Worm (Caenorhabditis elegans) whole organism, L4 larva: ENCODE measurements around the gene ceh-16.

ENCODE experiments used
- F37D6.2 ChIP-seq: sonication (generic microtip); optimal IDR thresholded peaks from 2 replicates; lab custom pipeline; 2016; ENCODE audit warnings: mild to moderate bottlenecking, missing genetic modification characterization, missing compliant biosample characterization
- T20F7.1 ChIP-seq: fragments of 200-800 bp; sonication (Bioruptor generic); optimal IDR thresholded peaks from 2 replicates; lab custom pipeline; 2018; ENCODE audit warnings: mild to moderate bottlenecking, missing genetic modification characterization, missing compliant biosample characterization
- T26A8.4 ChIP-seq: fragments of 200-800 bp; sonication (Bioruptor generic); IDR thresholded peaks from 2 replicates; pipeline ENCODE4 v1.3.6; 2022; ENCODE audit warnings: missing genetic modification characterization, missing compliant biosample characterization
- Y105C5A.15 ChIP-seq: fragments of 200-800 bp; sonication (Bioruptor generic); IDR thresholded peaks from 2 replicates; pipeline ENCODE4 v1.3.6; 2022; ENCODE audit warnings: missing genetic modification characterization, missing compliant biosample characterization
- Y48G9A.11 ChIP-seq: fragments of 200-800 bp; sonication (Bioruptor generic); IDR thresholded peaks from 2 replicates; pipeline ENCODE4 v1.3.6; 2022; ENCODE audit warnings: missing genetic modification reagents, missing genetic modification characterization, missing compliant biosample characterization
- Y5F2A.4 ChIP-seq: fragments of 200-800 bp; sonication (Bioruptor generic); optimal IDR thresholded peaks from 2 replicates; lab custom pipeline; 2018; ENCODE audit warnings: mild to moderate bottlenecking, missing genetic modification characterization, missing compliant biosample characterization
- Y75B8A.6 ChIP-seq: fragments of 200-800 bp; sonication (Bioruptor generic); IDR thresholded peaks from 2 replicates; pipeline ENCODE4 v1.3.6; 2022; ENCODE audit warnings: missing genetic modification reagents, missing genetic modification characterization, missing compliant biosample characterization
- aha-1 ChIP-seq: fragments of 150-350 bp; peaks from one replicate; lab custom pipeline; 2014; ENCODE audit warnings: missing biosample characterization, missing genetic modification characterization
- aly-2 ChIP-seq: sonication (generic microtip); optimal IDR thresholded peaks from 2 replicates; lab custom pipeline; 2018; ENCODE audit warnings: missing biosample characterization, missing genetic modification characterization
- arid-1 ChIP-seq: fragments of 200-800 bp; sonication (Bioruptor generic); conservative IDR thresholded peaks from 2 replicates; pipeline ENCODE4 v1.3.6; 2022; ENCODE audit warnings: missing genetic modification reagents, missing genetic modification characterization, missing compliant biosample characterization
- attf-4 ChIP-seq: sonication (generic microtip); optimal IDR thresholded peaks from 3 replicates; lab custom pipeline; 2017; ENCODE audit warnings: missing biosample characterization, missing genetic modification characterization
- ceh-28 ChIP-seq: fragments of 150-350 bp; optimal IDR thresholded peaks from 2 replicates; lab custom pipeline; 2014; ENCODE audit warnings: missing biosample characterization, missing genetic modification reagents, missing genetic modification characterization
- ceh-44 ChIP-seq: fragments of 200-800 bp; sonication (Bioruptor generic); IDR thresholded peaks from 2 replicates; pipeline ENCODE4 v1.3.6; 2022; ENCODE audit warnings: missing genetic modification reagents, missing genetic modification characterization, missing compliant biosample characterization
- ceh-82 ChIP-seq: sonication (generic microtip); optimal IDR thresholded peaks from 2 replicates; lab custom pipeline; 2017; ENCODE audit warnings: missing biosample characterization, missing genetic modification characterization
- daf-12 ChIP-seq: fragments of 150-350 bp; optimal IDR thresholded peaks from 2 replicates; lab custom pipeline; 2014; ENCODE audit warnings: missing biosample characterization, missing genetic modification reagents, missing genetic modification characterization
- daf-16 ChIP-seq, 3 experiments: sonication (generic microtip); optimal IDR thresholded peaks; 2 replicates each; lab custom pipeline; 2016 to 2017; ENCODE audit warnings: missing genetic modification characterization in 3 of 3, missing genetic modification reagents in 3 of 3, mild to moderate bottlenecking in 2 of 3, missing compliant biosample characterization in 2 of 3, missing biosample characterization in 1 of 3, moderate library complexity in 1 of 3
- daf-8 ChIP-seq: fragments of 200-800 bp; sonication (Bioruptor generic); IDR thresholded peaks from 2 replicates; pipeline ENCODE4 v1.3.6; 2022; ENCODE audit warnings: missing genetic modification characterization, missing compliant biosample characterization
- dmd-6 ChIP-seq: fragments of 200-800 bp; sonication (Bioruptor generic); IDR thresholded peaks from 2 replicates; pipeline ENCODE4 v1.3.6; 2022; ENCODE audit warnings: missing genetic modification reagents, missing genetic modification characterization, missing compliant biosample characterization
- duxl-1 ChIP-seq: sonication (generic microtip); optimal IDR thresholded peaks from 2 replicates; lab custom pipeline; 2016; ENCODE audit warnings: mild to moderate bottlenecking, missing genetic modification characterization, moderate library complexity, missing compliant biosample characterization; ENCODE audit not compliant: poor library complexity
- dve-1 ChIP-seq: sonication (generic microtip); optimal IDR thresholded peaks from 2 replicates; lab custom pipeline; 2017; ENCODE audit warnings: antibody characterized with exemption, mild to moderate bottlenecking, missing genetic modification characterization, missing compliant biosample characterization; ENCODE audit not compliant: insufficient read depth
- egl-27 ChIP-seq: sonication (generic microtip); optimal IDR thresholded peaks from 3 replicates; lab custom pipeline; 2017; ENCODE audit warnings: missing biosample characterization, missing genetic modification reagents, missing genetic modification characterization
- fkh-10 ChIP-seq: fragments of 150-350 bp; optimal IDR thresholded peaks from 2 replicates; lab custom pipeline; 2014; ENCODE audit warnings: missing biosample characterization, missing genetic modification reagents, missing genetic modification characterization
- fos-1 ChIP-seq: fragments of 150-350 bp; optimal IDR thresholded peaks from 2 replicates; lab custom pipeline; 2014; ENCODE audit warnings: missing biosample characterization, missing genetic modification characterization
- gei-8 ChIP-seq: fragments of 200-800 bp; sonication (Bioruptor generic); optimal IDR thresholded peaks from 2 replicates; lab custom pipeline; 2018; ENCODE audit warnings: mild to moderate bottlenecking, missing genetic modification characterization, missing compliant biosample characterization
- hlh-30 ChIP-seq: sonication (generic microtip); optimal IDR thresholded peaks from 2 replicates; lab custom pipeline; 2017; ENCODE audit warnings: antibody characterized with exemption, mild to moderate bottlenecking, missing genetic modification characterization, missing compliant biosample characterization; ENCODE audit not compliant: insufficient read depth
- lim-7 ChIP-seq: fragments of 200-800 bp; sonication (Bioruptor generic); IDR thresholded peaks from 2 replicates; pipeline ENCODE4 v1.3.6; 2022; ENCODE audit warnings: missing genetic modification characterization, missing compliant biosample characterization
- lin-15B ChIP-seq: fragments of 150-350 bp; sonication (generic microtip); optimal IDR thresholded peaks from 3 replicates; lab custom pipeline; 2014; ENCODE audit warnings: missing biosample characterization, missing genetic modification characterization
- lin-29 ChIP-seq: fragments of 200-800 bp; sonication (Bioruptor generic); IDR thresholded peaks from 2 replicates; pipeline ENCODE4 v1.3.6; 2022; ENCODE audit warnings: missing genetic modification reagents, missing genetic modification characterization, missing compliant biosample characterization
- lin-38 ChIP-seq: fragments of 200-800 bp; sonication (Bioruptor generic); IDR thresholded peaks from 2 replicates; pipeline ENCODE4 v1.3.6; 2022; ENCODE audit warnings: missing genetic modification reagents, missing genetic modification characterization, missing compliant biosample characterization
- lir-3 ChIP-seq: sonication (generic microtip); optimal IDR thresholded peaks from 2 replicates; lab custom pipeline; 2016; ENCODE audit warnings: mild to moderate bottlenecking, missing genetic modification characterization, missing compliant biosample characterization
- madf-9 ChIP-seq: fragments of 200-800 bp; sonication (Bioruptor generic); conservative IDR thresholded peaks from 2 replicates; pipeline ENCODE4 v1.3.6; 2022; ENCODE audit warnings: missing genetic modification reagents, missing genetic modification characterization, missing compliant biosample characterization
- mdt-29 ChIP-seq: fragments of 200-800 bp; sonication (Bioruptor generic); IDR thresholded peaks from 2 replicates; pipeline ENCODE4 v1.3.6; 2022; ENCODE audit warnings: missing genetic modification reagents, missing genetic modification characterization, missing compliant biosample characterization
- nhr-102 ChIP-seq: sonication (generic microtip); optimal IDR thresholded peaks from 2 replicates; lab custom pipeline; 2016; ENCODE audit warnings: mild to moderate bottlenecking, missing genetic modification characterization, moderate library complexity, missing compliant biosample characterization
- nhr-11 ChIP-seq: fragments of 150-350 bp; optimal IDR thresholded peaks from 2 replicates; lab custom pipeline; 2014; ENCODE audit warnings: missing biosample characterization, missing genetic modification characterization
- nhr-48 ChIP-seq: sonication (generic microtip); optimal IDR thresholded peaks from 2 replicates; lab custom pipeline; 2016; ENCODE audit warnings: mild to moderate bottlenecking, missing genetic modification characterization, missing compliant biosample characterization
- nhr-77 ChIP-seq: fragments of 150-350 bp; optimal IDR thresholded peaks from 2 replicates; lab custom pipeline; 2014; ENCODE audit warnings: missing biosample characterization, missing genetic modification characterization
- pha-4 ChIP-seq, 2 experiments: fragments of 150-350 bp in 1 of 2; fragments of 200-800 bp in 1 of 2; sonication (Bioruptor generic) in 1 of 2; IDR thresholded peaks in 1 of 2; optimal IDR thresholded peaks in 1 of 2; 2 replicates each; pipeline versions ENCODE4 v1.3.6 to Lab custom; 2014 to 2022; ENCODE audit warnings: missing genetic modification characterization in 2 of 2, missing genetic modification reagents in 2 of 2, missing biosample characterization in 1 of 2, missing compliant biosample characterization in 1 of 2
- php-3 ChIP-seq: fragments of 200-800 bp; sonication (Bioruptor generic); IDR thresholded peaks from 2 replicates; pipeline ENCODE4 v1.3.6; 2022; ENCODE audit warnings: missing genetic modification reagents, missing genetic modification characterization, missing compliant biosample characterization
- saeg-2 ChIP-seq: fragments of 200-800 bp; sonication (Bioruptor generic); IDR thresholded peaks from 2 replicates; pipeline ENCODE4 v1.3.6; 2022; ENCODE audit warnings: missing genetic modification reagents, missing genetic modification characterization, missing compliant biosample characterization
- set-16 ChIP-seq: fragments of 200-800 bp; sonication (Bioruptor generic); IDR thresholded peaks from 2 replicates; pipeline ENCODE4 v1.3.6; 2022; ENCODE audit warnings: missing genetic modification reagents, missing genetic modification characterization, missing compliant biosample characterization
- skn-1 ChIP-seq: fragments of 150-350 bp; optimal IDR thresholded peaks from 2 replicates; lab custom pipeline; 2014; ENCODE audit warnings: missing biosample characterization, missing genetic modification characterization
- snpc-4 ChIP-seq: fragments of 150-350 bp; optimal IDR thresholded peaks from 2 replicates; lab custom pipeline; 2014; ENCODE audit warnings: missing biosample characterization, missing genetic modification characterization
- unc-130 ChIP-seq: sonication (generic microtip); optimal IDR thresholded peaks from 2 replicates; lab custom pipeline; 2016; ENCODE audit warnings: missing genetic modification reagents, missing genetic modification characterization, missing compliant biosample characterization
- vab-7 ChIP-seq: fragments of 200-800 bp; sonication (Bioruptor generic); IDR thresholded peaks from 2 replicates; pipeline ENCODE4 v1.3.6; 2022; ENCODE audit warnings: missing genetic modification reagents, missing genetic modification characterization, missing compliant biosample characterization
- zfp-2 ChIP-seq: sonication (generic microtip); optimal IDR thresholded peaks from 2 replicates; lab custom pipeline; 2016; ENCODE audit warnings: mild to moderate bottlenecking, missing genetic modification characterization, missing compliant biosample characterization
- zfp-3 ChIP-seq: fragments of 200-800 bp; sonication (Bioruptor generic); conservative IDR thresholded peaks from 2 replicates; pipeline ENCODE4 v1.3.6; 2022; ENCODE audit warnings: missing genetic modification reagents, missing genetic modification characterization, missing compliant biosample characterization
- zip-2 ChIP-seq: fragments of 150-350 bp; optimal IDR thresholded peaks from 2 replicates; lab custom pipeline; 2014; ENCODE audit warnings: missing biosample characterization, missing genetic modification characterization
- ztf-7 ChIP-seq: fragments of 150-350 bp; optimal IDR thresholded peaks from 2 replicates; lab custom pipeline; 2014; ENCODE audit warnings: missing biosample characterization, missing genetic modification characterization

The ceh-16 gene

ce11 chrIII:8652112-8652694 lies 29.7 kb downstream of the ceh-16 start:
- no peak for TF ChIP-seq lim-7 (GFP tag; lab: Robert Waterston, UW)
- TF ChIP-seq set-16 (GFP tag; lab: Robert Waterston, UW) = no peak
- TF ChIP-seq php-3 (GFP tag; lab: Robert Waterston, UW) = no peak
- TF ChIP-seq daf-12 (tag; lab: Kevin White, UChicago) = no peak
- no peak for TF ChIP-seq nhr-102 (tag; lab: Kevin White, UChicago)
- no peak for TF ChIP-seq lir-3
- peak; percentile 19 for TF ChIP-seq dve-1 (tag; lab: Kevin White, UChicago)
- no peak for TF ChIP-seq egl-27 (tag; lab: Kevin White, UChicago)
- peak; percentile 25; the same call in 1 of the 2 replicates for TF ChIP-seq T26A8.4 (GFP tag; lab: Robert Waterston, UW)
- no peak for TF ChIP-seq fos-1 (tag; lab: Kevin White, UChicago)
- no peak for TF ChIP-seq nhr-48 (tag; lab: Kevin White, UChicago)
- TF ChIP-seq nhr-77 (tag; lab: Kevin White, UChicago) = peak; percentile 7
- TF ChIP-seq daf-16 (GFP tag; optimal IDR thresholded peaks at IDR 0.05; lab: Kevin White, UChicago) = no peak
- peak; percentile 44 for TF ChIP-seq daf-16 (tag; optimal IDR thresholded peaks at IDR 0.05; lab: Kevin White, UChicago)
- TF ChIP-seq ceh-44 (GFP tag; lab: Robert Waterston, UW) = no peak
- TF ChIP-seq dmd-6 (GFP tag; lab: Robert Waterston, UW) = peak; percentile 13; the same call in 1 of the 2 replicates
- 0 out of 2 replicates have a peak, but pooled peaks have one; percentile 6 for TF ChIP-seq Y75B8A.6 (GFP tag; lab: Robert Waterston, UW)
- TF ChIP-seq madf-9 = no peak
- no peak for TF ChIP-seq daf-8 (GFP tag; lab: Robert Waterston, UW)
- TF ChIP-seq ceh-82 (tag; lab: Kevin White, UChicago) = no peak
- no peak for TF ChIP-seq fkh-10
- TF ChIP-seq T20F7.1 (GFP tag; lab: Kevin White, UChicago) = peak; percentile 23
- TF ChIP-seq zfp-3 = peak; percentile 84
- no peak for TF ChIP-seq snpc-4 (tag; lab: Kevin White, UChicago)
- peak; percentile 16 for TF ChIP-seq hlh-30 (tag; lab: Kevin White, UChicago)
- TF ChIP-seq nhr-11 (tag; lab: Kevin White, UChicago) = no peak
- no peak for TF ChIP-seq pha-4 (GFP tag; IDR thresholded peaks at IDR 0.05; lab: Robert Waterston, UW)
- TF ChIP-seq pha-4 (tag; optimal IDR thresholded peaks at IDR 0.05; lab: Kevin White, UChicago) = no peak
- TF ChIP-seq F37D6.2 (tag; lab: Kevin White, UChicago) = no peak
- TF ChIP-seq lin-38 (GFP tag; lab: Robert Waterston, UW) = peak; percentile 30; the same call in 1 of the 2 replicates
- TF ChIP-seq Y48G9A.11 (GFP tag; lab: Robert Waterston, UW) = no peak
- TF ChIP-seq skn-1 (tag; lab: Kevin White, UChicago) = no peak

ce11 chrIII:8652922-8653321 lies 30.4 kb downstream of the ceh-16 start:
- TF ChIP-seq aha-1 (tag; lab: Kevin White, UChicago) = peak; percentile 97
- TF ChIP-seq nhr-102 (tag; lab: Kevin White, UChicago) = peak; percentile 1
- TF ChIP-seq duxl-1 (tag; lab: Kevin White, UChicago) = peak; percentile 31
- TF ChIP-seq ztf-7 (tag; lab: Kevin White, UChicago) = no peak
- no peak for TF ChIP-seq gei-8 (GFP tag; lab: Kevin White, UChicago)
- TF ChIP-seq Y105C5A.15 (GFP tag; lab: Robert Waterston, UW) = no peak
- peak; percentile 83 for TF ChIP-seq vab-7
- peak; percentile 44; the same call in 1 of the 2 replicates for TF ChIP-seq mdt-29 (GFP tag; lab: Robert Waterston, UW)
- no peak for TF ChIP-seq attf-4 (tag; lab: Kevin White, UChicago)
- TF ChIP-seq ceh-28 = no peak
- TF ChIP-seq Y5F2A.4 (GFP tag; lab: Kevin White, UChicago) = peak; percentile 5
- TF ChIP-seq lir-3 = no peak
- no peak for TF ChIP-seq unc-130 (GFP tag; lab: Kevin White, UChicago)
- peak; percentile 18; the same call in 1 of the 2 replicates for TF ChIP-seq arid-1
- 0 out of 2 replicates have a peak, but pooled peaks have one; percentile 54 for TF ChIP-seq saeg-2
- peak; percentile 75 for TF ChIP-seq T26A8.4 (GFP tag; lab: Robert Waterston, UW)
- TF ChIP-seq dmd-6 (GFP tag; lab: Robert Waterston, UW) = no peak; the same call in 1 of the 2 replicates
- no peak for TF ChIP-seq lin-29
- TF ChIP-seq T20F7.1 (GFP tag; lab: Kevin White, UChicago) = no peak
- no peak for TF ChIP-seq zfp-2 (tag; lab: Kevin White, UChicago)
- TF ChIP-seq nhr-11 (tag; lab: Kevin White, UChicago) = no peak
- peak; percentile 5 for TF ChIP-seq aly-2 (tag; lab: Kevin White, UChicago)
- TF ChIP-seq fkh-10 = no peak
- TF ChIP-seq lin-15B (tag; lab: Kevin White, UChicago) = no peak
- no peak for TF ChIP-seq zip-2 (tag; lab: Kevin White, UChicago)
